Fruit fly (Drosophila melanogaster) whole organism, embryonic: ENCODE measurements around the gene SCOT.
A peak's percentile ranks its signal among the peaks of the same experiment; 100 is the strongest.

Source experiments
- Ada2b ChIP-seq: fragments of 200-800 bp; sonication (Bioruptor generic); IDR thresholded peaks from 2 replicates; pipeline ENCODE4 v1.3.6; 2022; ENCODE audit warnings: missing biosample characterization, missing genetic modification characterization
- Atf6 ChIP-seq: fragments of 200-800 bp; sonication (Bioruptor generic); IDR thresholded peaks from 2 replicates; pipeline ENCODE4 v1.3.6; 2022; ENCODE audit warnings: missing biosample characterization, missing genetic modification characterization
- Bgb ChIP-seq: fragments of 200-800 bp; sonication (Bioruptor generic); IDR thresholded peaks from 2 replicates; pipeline ENCODE4 v1.3.6; 2022; ENCODE audit warnings: missing biosample characterization, missing genetic modification characterization; ENCODE audit not compliant: partially characterized antibody
- CG11695 ChIP-seq: fragments of 200-800 bp; sonication (Bioruptor generic); IDR thresholded peaks from 3 replicates; pipeline ENCODE4 v1.3.6; 2022; ENCODE audit warnings: missing biosample characterization, missing genetic modification characterization
- CG12659 ChIP-seq: fragments of 200-800 bp; sonication (Bioruptor generic); optimal IDR thresholded peaks from 3 replicates; lab custom pipeline; 2017; ENCODE audit warnings: mild to moderate bottlenecking, missing biosample characterization, missing genetic modification reagents, missing genetic modification characterization
- CG12769 ChIP-seq: fragments of 200-800 bp; sonication (Bioruptor generic); optimal IDR thresholded peaks from 2 replicates; lab custom pipeline; 2019; ENCODE audit warnings: missing biosample characterization, mild to moderate bottlenecking, missing genetic modification characterization, moderate library complexity
- CG13894 ChIP-seq: fragments of 200-800 bp; sonication (Bioruptor generic); optimal IDR thresholded peaks from 3 replicates; lab custom pipeline; 2018; ENCODE audit warnings: missing biosample characterization, mild to moderate bottlenecking, missing genetic modification characterization, moderate library complexity
- CG17186 ChIP-seq: fragments of 200-800 bp; sonication (Bioruptor generic); optimal IDR thresholded peaks from 3 replicates; lab custom pipeline; 2017; ENCODE audit warnings: missing biosample characterization, missing genetic modification reagents, missing genetic modification characterization
- CG17385 ChIP-seq: fragments of 200-800 bp; sonication (Bioruptor generic); optimal IDR thresholded peaks from 3 replicates; lab custom pipeline; 2018; ENCODE audit warnings: missing biosample characterization, mild to moderate bottlenecking, missing genetic modification characterization
- CG17912 ChIP-seq: fragments of 200-800 bp; sonication (Bioruptor generic); optimal IDR thresholded peaks from 2 replicates; lab custom pipeline; 2018; ENCODE audit warnings: missing biosample characterization, mild to moderate bottlenecking, missing genetic modification characterization
- CG3163 ChIP-seq: fragments of 200-800 bp; sonication (Bioruptor generic); optimal IDR thresholded peaks from 3 replicates; lab custom pipeline; 2016; ENCODE audit warnings: missing biosample characterization, missing genetic modification characterization
- CG34422 ChIP-seq: fragments of 200-800 bp; sonication (Bioruptor generic); IDR thresholded peaks from 3 replicates; pipeline ENCODE4 v1.3.6; 2022; ENCODE audit warnings: missing biosample characterization, missing genetic modification characterization
- CG42726 ChIP-seq: fragments of 200-800 bp; sonication (Bioruptor generic); IDR thresholded peaks from 2 replicates; pipeline ENCODE4 v1.3.6; 2022; ENCODE audit warnings: missing biosample characterization, missing genetic modification characterization; ENCODE audit not compliant: partially characterized antibody
- CG6854 ChIP-seq: fragments of 200-800 bp; sonication (Bioruptor generic); optimal IDR thresholded peaks from 3 replicates; lab custom pipeline; 2017; ENCODE audit warnings: missing biosample characterization, mild to moderate bottlenecking, missing genetic modification characterization
- CG7372 ChIP-seq: fragments of 200-800 bp; sonication (Bioruptor generic); IDR thresholded peaks from 2 replicates; pipeline ENCODE4 v1.3.6; 2022; ENCODE audit warnings: missing biosample characterization, missing genetic modification characterization
- CTCF ChIP-seq: fragments of 200-800 bp; sonication (Bioruptor generic); optimal IDR thresholded peaks from 2 replicates; lab custom pipeline; 2017; ENCODE audit warnings: missing biosample characterization, mild to moderate bottlenecking, missing genetic modification characterization, moderate library complexity
- E2f2 ChIP-seq: fragments of 200-800 bp; sonication (Bioruptor generic); IDR thresholded peaks from 2 replicates; pipeline ENCODE4 v1.3.6; 2022; ENCODE audit warnings: missing biosample characterization, missing genetic modification characterization
- Eip74EF ChIP-seq, 2 experiments: fragments of 200-800 bp in 1 of 2; fragments of >200 bp in 1 of 2; sonication (Bioruptor generic) in 1 of 2; optimal IDR thresholded peaks; 2 replicates each; lab custom pipeline; 2017 to 2019; ENCODE audit warnings: missing biosample characterization in 2 of 2, missing genetic modification characterization in 2 of 2, mild to moderate bottlenecking in 1 of 2, moderate library complexity in 1 of 2
- Fer3 ChIP-seq: fragments of 200-800 bp; sonication (Bioruptor generic); optimal IDR thresholded peaks from 2 replicates; lab custom pipeline; 2018; ENCODE audit warnings: missing biosample characterization, mild to moderate bottlenecking, missing genetic modification characterization, moderate library complexity
- Gsc ChIP-seq: fragments of 200-800 bp; sonication (Bioruptor generic); IDR thresholded peaks from 2 replicates; pipeline ENCODE4 v1.3.6; 2022; ENCODE audit warnings: missing biosample characterization, missing genetic modification characterization
- HmgZ ChIP-seq: fragments of 200-800 bp; sonication (Bioruptor generic); optimal IDR thresholded peaks from 2 replicates; lab custom pipeline; 2018; ENCODE audit warnings: missing biosample characterization, mild to moderate bottlenecking, missing genetic modification characterization
- Hsf ChIP-seq: fragments of 200-800 bp; sonication (Bioruptor generic); optimal IDR thresholded peaks from 3 replicates; lab custom pipeline; 2016; ENCODE audit warnings: missing biosample characterization, missing genetic modification characterization
- Jarid2 ChIP-seq: fragments of 200-800 bp; sonication (Bioruptor generic); optimal IDR thresholded peaks from 3 replicates; lab custom pipeline; 2017; ENCODE audit warnings: mild to moderate bottlenecking, missing biosample characterization, missing genetic modification reagents, missing genetic modification characterization
- Nf-YC ChIP-seq: fragments of 200-800 bp; optimal IDR thresholded peaks from 3 replicates; lab custom pipeline; 2019; ENCODE audit warnings: missing biosample characterization, mild to moderate bottlenecking, missing genetic modification characterization, moderate library complexity
- Opbp ChIP-seq: fragments of 200-800 bp; sonication (Bioruptor generic); IDR thresholded peaks from 3 replicates; pipeline ENCODE4 v1.3.6; 2022; ENCODE audit warnings: missing biosample characterization, missing genetic modification characterization; ENCODE audit not compliant: partially characterized antibody
- PHDP ChIP-seq: fragments of 200-800 bp; sonication (Bioruptor generic); optimal IDR thresholded peaks from 3 replicates; lab custom pipeline; 2018; ENCODE audit warnings: missing biosample characterization, mild to moderate bottlenecking, missing genetic modification characterization, moderate library complexity
- Scr ChIP-seq: fragments of 200-800 bp; sonication (Bioruptor generic); IDR thresholded peaks from 2 replicates; pipeline ENCODE4 v1.3.6; 2022; ENCODE audit warnings: missing biosample characterization, missing genetic modification characterization; ENCODE audit not compliant: partially characterized antibody
- Trl ChIP-seq, 3 experiments: fragments of >200 bp in 2 of 3; fragments of 200-800 bp in 1 of 3; sonication (Bioruptor generic) in 1 of 3; optimal IDR thresholded peaks; 2 replicates in 1 of 3; 3 replicates in 2 of 3; lab custom pipeline; 2016 to 2017; ENCODE audit warnings: missing biosample characterization in 1 of 3, missing genetic modification characterization in 1 of 3
- Xrp1 ChIP-seq: fragments of 200-800 bp; sonication (Bioruptor generic); IDR thresholded peaks from 2 replicates; pipeline ENCODE4 v1.3.6; 2022; ENCODE audit warnings: missing biosample characterization, missing genetic modification characterization
- abd-A ChIP-seq: fragments of 200-800 bp; sonication (Bioruptor generic); optimal IDR thresholded peaks from 3 replicates; lab custom pipeline; 2019; ENCODE audit warnings: missing biosample characterization, mild to moderate bottlenecking, missing genetic modification characterization, moderate library complexity
- amos ChIP-seq: fragments of 200-800 bp; sonication (Bioruptor generic); IDR thresholded peaks from 2 replicates; pipeline ENCODE4 v1.3.6; 2022; ENCODE audit warnings: missing biosample characterization, missing genetic modification characterization; ENCODE audit not compliant: partially characterized antibody
- bcd ChIP-seq: fragments of 200-800 bp; sonication (Bioruptor generic); optimal IDR thresholded peaks from 2 replicates; lab custom pipeline; 2017; ENCODE audit warnings: missing biosample characterization, mild to moderate bottlenecking, missing genetic modification characterization
- chinmo ChIP-seq: fragments of 200-800 bp; sonication (Bioruptor generic); IDR thresholded peaks from 4 replicates; pipeline ENCODE4 v1.3.6; 2022; ENCODE audit warnings: missing biosample characterization, missing genetic modification characterization; ENCODE audit not compliant: partially characterized antibody
- corto ChIP-seq: fragments of 200-800 bp; sonication (Bioruptor generic); optimal IDR thresholded peaks from 2 replicates; lab custom pipeline; 2016; ENCODE audit warnings: missing biosample characterization, mild to moderate bottlenecking, missing genetic modification characterization, moderate library complexity
- crp ChIP-seq, 2 experiments: fragments of 200-800 bp; sonication (Bioruptor generic); optimal IDR thresholded peaks; 2 replicates in 1 of 2; 3 replicates in 1 of 2; lab custom pipeline; 2017; ENCODE audit warnings: missing biosample characterization in 2 of 2, missing genetic modification characterization in 2 of 2, mild to moderate bottlenecking in 1 of 2, moderate library complexity in 1 of 2
- fu2 ChIP-seq: fragments of 200-800 bp; sonication (Bioruptor generic); optimal IDR thresholded peaks from 2 replicates; lab custom pipeline; 2016; ENCODE audit warnings: missing biosample characterization, missing genetic modification characterization
- kah ChIP-seq: fragments of 200-800 bp; sonication (Bioruptor generic); optimal IDR thresholded peaks from 2 replicates; lab custom pipeline; 2018; ENCODE audit warnings: missing biosample characterization, mild to moderate bottlenecking, missing genetic modification characterization
- kay ChIP-seq: fragments of 200-800 bp; sonication (Bioruptor generic); optimal IDR thresholded peaks from 2 replicates; lab custom pipeline; 2016; ENCODE audit warnings: missing biosample characterization, missing genetic modification characterization
- knrl ChIP-seq: fragments of 200-800 bp; sonication (Bioruptor generic); IDR thresholded peaks from 3 replicates; pipeline ENCODE4 v1.3.6; 2022; ENCODE audit warnings: missing biosample characterization, missing genetic modification characterization; ENCODE audit not compliant: partially characterized antibody
- pzg ChIP-seq: fragments of 200-800 bp; sonication (Bioruptor generic); optimal IDR thresholded peaks from 3 replicates; lab custom pipeline; 2018; ENCODE audit warnings: missing biosample characterization, mild to moderate bottlenecking, missing genetic modification characterization, moderate library complexity
- seq ChIP-seq: fragments of 200-800 bp; sonication (Bioruptor generic); IDR thresholded peaks from 2 replicates; pipeline ENCODE4 v1.3.6; 2022; ENCODE audit warnings: missing biosample characterization, missing genetic modification characterization
- slp2 ChIP-seq: fragments of 200-800 bp; sonication (Bioruptor generic); optimal IDR thresholded peaks from 2 replicates; lab custom pipeline; 2016; ENCODE audit warnings: missing biosample characterization, missing genetic modification characterization
- sob ChIP-seq: fragments of 200-800 bp; sonication (Bioruptor generic); IDR thresholded peaks from 2 replicates; pipeline ENCODE4 v1.3.6; 2022; ENCODE audit warnings: missing biosample characterization, missing genetic modification characterization
- sqz ChIP-seq: fragments of 200-800 bp; sonication (Bioruptor generic); optimal IDR thresholded peaks from 3 replicates; lab custom pipeline; 2018; ENCODE audit warnings: missing biosample characterization, mild to moderate bottlenecking, missing genetic modification characterization
- trem ChIP-seq: fragments of 200-800 bp; optimal IDR thresholded peaks from 3 replicates; lab custom pipeline; 2019; ENCODE audit warnings: missing biosample characterization, mild to moderate bottlenecking, missing genetic modification characterization, moderate library complexity
- vvl ChIP-seq: fragments of 200-800 bp; sonication (Bioruptor generic); IDR thresholded peaks from 2 replicates; pipeline ENCODE4 v1.3.6; 2022; ENCODE audit warnings: missing biosample characterization, missing genetic modification characterization

Gene SCOT

dm6 chr3L:1969539-1970337, 6.8 kb downstream of the SCOT start, which contains the start of gene CG1927 (continued):
- no peak for TF ChIP-seq kay (GFP tag; lab: Kevin White, UChicago)
- TF ChIP-seq CG34422 = peak; percentile 49; the same call in 1 of the 3 replicates
- TF ChIP-seq CG12769 = peak; percentile 43
- TF ChIP-seq kah (GFP tag; lab: Kevin White, UChicago) = no peak
- no peak for TF ChIP-seq Ada2b (GFP tag; lab: Robert Waterston, UW)
- peak; percentile 17 for TF ChIP-seq sqz (GFP tag; lab: Kevin White, UChicago)
- TF ChIP-seq Trl (optimal IDR thresholded peaks at IDR 0.05; lab: Kevin White, UChicago) = peak in 1 of 2 experiments; percentile 36
- no peak for TF ChIP-seq Trl (GFP tag; optimal IDR thresholded peaks at IDR 0.05; lab: Kevin White, UChicago)
- peak; percentile 64 for TF ChIP-seq CG13894 (tag; lab: Kevin White, UChicago)
- peak; percentile 29 for TF ChIP-seq CG3163 (GFP tag; lab: Kevin White, UChicago)
- TF ChIP-seq pzg (GFP tag; lab: Kevin White, UChicago) = peak; percentile 54
- peak; percentile 47 for TF ChIP-seq abd-A (tag; lab: Kevin White, UChicago)
- no peak for TF ChIP-seq trem (tag; lab: Kevin White, UChicago)
- no peak for TF ChIP-seq CG11695
- TF ChIP-seq PHDP (tag; lab: Kevin White, UChicago) = peak; percentile 11
- peak; percentile 68 for TF ChIP-seq CG42726 (GFP tag; lab: Robert Waterston, UW)
- TF ChIP-seq Opbp (GFP tag; lab: Robert Waterston, UW) = no peak
- peak; percentile 68; the same call in 1 of the 4 replicates for TF ChIP-seq chinmo
- peak in 1 of 2 experiments; percentile 25 for TF ChIP-seq crp (GFP tag; optimal IDR thresholded peaks at IDR 0.05; lab: Kevin White, UChicago)
- TF ChIP-seq amos (GFP tag; lab: Robert Waterston, UW) = peak; percentile 22; the same call in 1 of the 2 replicates
- TF ChIP-seq CG12659 = peak; percentile 42
- TF ChIP-seq CG6854 (GFP tag; lab: Kevin White, UChicago) = no peak
- peak; percentile 34; the same call in 1 of the 2 replicates for TF ChIP-seq E2f2
- TF ChIP-seq Hsf (GFP tag; lab: Kevin White, UChicago) = no peak
- no peak for TF ChIP-seq fu2
- TF ChIP-seq vvl (GFP tag; lab: Robert Waterston, UW) = peak; percentile 75
- peak in 1 of 2 experiments; percentile 35 for TF ChIP-seq Eip74EF (GFP tag; optimal IDR thresholded peaks at IDR 0.05; lab: Kevin White, UChicago)
- TF ChIP-seq Fer3 (tag; lab: Kevin White, UChicago) = peak; percentile 15
- peak; percentile 27; the same call in 1 of the 2 replicates for TF ChIP-seq Atf6 (GFP tag; lab: Robert Waterston, UW)
- TF ChIP-seq Xrp1 = 0 out of 2 replicates have a peak, but pooled peaks have one; percentile 17
- peak; percentile 26 for TF ChIP-seq CG17385 (GFP tag; lab: Kevin White, UChicago)
- TF ChIP-seq Scr (GFP tag; lab: Robert Waterston, UW) = 0 out of 2 replicates have a peak, but pooled peaks have one; percentile 20
- peak; percentile 24 for TF ChIP-seq CG17912 (GFP tag; lab: Kevin White, UChicago)
- peak; percentile 86 for TF ChIP-seq Jarid2 (GFP tag; lab: Kevin White, UChicago)
- TF ChIP-seq Nf-YC (tag; lab: Kevin White, UChicago) = peak; percentile 15
- TF ChIP-seq, all 482 proteins: peak for 55

- TF ChIP-seq CG17186 (no peak), HmgZ (tag; lab: Kevin White, UChicago) (peak; percentile 42), sob (no peak), corto (GFP tag; lab: Kevin White, UChicago) (no peak), Bgb (peak; percentile 81), seq (GFP tag; lab: Robert Waterston, UW) (no peak), amos (GFP tag; lab: Robert Waterston, UW) (peak; percentile 39; the same call in 1 of the 2 replicates), bcd (GFP tag; lab: Kevin White, UChicago) (no peak), CTCF (peak; percentile 78), knrl (GFP tag; lab: Robert Waterston, UW) (peak; percentile 36; the same call in 1 of the 3 replicates), Gsc (no peak), slp2 (GFP tag; lab: Kevin White, UChicago) (no peak), CG7372 (0 out of 2 replicates have a peak, but pooled peaks have one; percentile 36)
Measured at dm6 chr3L:1971103-1971742, 8.3 kb downstream of the SCOT start, which contains the start of the genes CG11815 and acs. CG11815 (minus strand) TSS chr3L:1971200. acs (plus strand) TSS chr3L:1971638.
